Worm (Caenorhabditis elegans) whole organism, L2 larva: Measurements from ENCODE around the gene lgc-50.

Experiments
- egl-27 ChIP-seq: sonication (generic microtip); optimal IDR thresholded peaks from 3 replicates; lab custom pipeline; 2017; ENCODE audit warnings: missing biosample characterization, missing genetic modification reagents, missing genetic modification characterization
- nhr-10 ChIP-seq: sonication (generic microtip); optimal IDR thresholded peaks from 2 replicates; lab custom pipeline; 2017; ENCODE audit warnings: missing biosample characterization, missing genetic modification characterization
- nhr-11 ChIP-seq: fragments of 150-350 bp; optimal IDR thresholded peaks from 2 replicates; lab custom pipeline; 2014; ENCODE audit warnings: missing biosample characterization, missing genetic modification characterization
- nhr-237 ChIP-seq: fragments of 150-350 bp; optimal IDR thresholded peaks from 2 replicates; lab custom pipeline; 2014; ENCODE audit warnings: missing biosample characterization, missing genetic modification characterization
- snpc-4 ChIP-seq: fragments of 150-350 bp; optimal IDR thresholded peaks from 2 replicates; lab custom pipeline; 2014; ENCODE audit warnings: missing biosample characterization, missing genetic modification characterization
- ztf-4 ChIP-seq: fragments of 150-350 bp; optimal IDR thresholded peaks from 2 replicates; lab custom pipeline; 2014; ENCODE audit warnings: missing biosample characterization, missing genetic modification characterization

DNA sequence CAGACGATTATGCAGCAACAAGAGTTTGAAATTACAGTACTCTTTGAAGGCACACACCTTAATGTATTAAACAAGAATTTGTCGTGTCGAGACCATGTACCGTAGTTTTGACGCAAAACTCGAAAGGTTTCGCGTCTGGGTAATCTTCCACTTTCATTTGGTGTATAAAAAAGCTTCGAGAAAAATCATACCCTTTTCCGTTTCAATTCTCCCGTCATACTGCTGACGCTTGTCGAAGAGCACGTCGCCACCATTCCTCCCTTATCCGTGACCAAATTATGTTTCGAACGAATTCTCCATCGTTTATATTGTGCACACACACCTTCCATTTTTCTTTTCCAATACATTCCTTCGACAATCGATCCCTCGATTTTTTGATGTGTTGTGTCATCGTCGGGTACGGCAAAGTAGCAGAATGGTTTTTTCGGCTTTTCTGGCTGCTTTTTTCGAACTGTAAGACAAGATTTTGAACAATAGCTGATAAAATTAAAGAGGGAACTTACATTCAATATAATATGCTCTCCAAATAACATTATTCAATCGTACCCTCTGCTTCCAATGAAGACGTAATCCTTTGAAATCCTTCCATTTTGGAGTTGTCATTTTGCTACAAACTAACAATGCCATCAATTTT lies 21.3 kb downstream of the lgc-50 start:
- no peak for TF ChIP-seq nhr-237 (tag; lab: Kevin White, UChicago)
- no peak for TF ChIP-seq ztf-4 (tag; lab: Kevin White, UChicago)
- no peak for TF ChIP-seq nhr-10 (tag; lab: Kevin White, UChicago)
- TF ChIP-seq nhr-11 (tag; lab: Kevin White, UChicago) = no peak
- TF ChIP-seq egl-27 (tag; lab: Kevin White, UChicago) = no peak
- no peak for TF ChIP-seq snpc-4 (tag; lab: Kevin White, UChicago)
